Fruit fly (Drosophila melanogaster) S2 (cell line): ENCODE data around the gene lap.

Source experiments
- CG8478 ChIP-seq: fragments of >200 bp; optimal IDR thresholded peaks from 2 replicates; lab custom pipeline; 2018
- CTCF ChIP-seq, 2 experiments: fragments of >200 bp; optimal IDR thresholded peaks; 2 replicates each; lab custom pipeline; 2018

- no peak for TF ChIP-seq CTCF (optimal IDR thresholded peaks at IDR 0.05; lab: Kevin White, UChicago)
- TF ChIP-seq CG8478 (lab: Kevin White, UChicago): no peak
These were observed 13.8 kb upstream of the lap start for dm6 chr3R:7172978-7173377.
